Fruit fly (Drosophila melanogaster) whole organism, embryonic: ENCODE results near the gene Ssl2.

ENCODE experiments used
- ATbp ChIP-seq: fragments of 200-800 bp; sonication (Bioruptor generic); optimal IDR thresholded peaks from 2 replicates; lab custom pipeline; 2017; ENCODE audit warnings: missing biosample characterization, mild to moderate bottlenecking, missing genetic modification characterization, missing genetic modification reagents
- Awh ChIP-seq: fragments of 200-800 bp; sonication (Bioruptor generic); IDR thresholded peaks from 2 replicates; pipeline ENCODE4, ENCODE4 v1.3.6; 2022; ENCODE audit warnings: missing biosample characterization, missing genetic modification characterization
- BtbVII ChIP-seq: fragments of 200-800 bp; sonication (Bioruptor generic); optimal IDR thresholded peaks from 3 replicates; lab custom pipeline; 2017; ENCODE audit warnings: missing biosample characterization, mild to moderate bottlenecking, missing genetic modification characterization
- CG10209 ChIP-seq: fragments of 200-800 bp; sonication (Bioruptor generic); optimal IDR thresholded peaks from 3 replicates; lab custom pipeline; 2017; ENCODE audit warnings: missing biosample characterization, mild to moderate bottlenecking, missing genetic modification characterization, missing genetic modification reagents
- CG11093 ChIP-seq: fragments of 200-800 bp; sonication (Bioruptor generic); IDR thresholded peaks from 3 replicates; pipeline ENCODE4 v1.3.6; 2022; ENCODE audit warnings: missing biosample characterization, missing genetic modification characterization
- CG12391 ChIP-seq: fragments of 200-800 bp; sonication (Bioruptor generic); optimal IDR thresholded peaks from 3 replicates; lab custom pipeline; 2018; ENCODE audit warnings: missing biosample characterization, mild to moderate bottlenecking, missing genetic modification characterization, moderate library complexity
- CG12659 ChIP-seq: fragments of 200-800 bp; sonication (Bioruptor generic); optimal IDR thresholded peaks from 3 replicates; lab custom pipeline; 2017; ENCODE audit warnings: mild to moderate bottlenecking, missing biosample characterization, missing genetic modification reagents, missing genetic modification characterization
- CG13296 ChIP-seq: fragments of 200-800 bp; sonication (Bioruptor generic); optimal IDR thresholded peaks from 3 replicates; lab custom pipeline; 2018; ENCODE audit warnings: missing biosample characterization, mild to moderate bottlenecking, missing genetic modification characterization
- CG13894 ChIP-seq: fragments of 200-800 bp; sonication (Bioruptor generic); optimal IDR thresholded peaks from 3 replicates; lab custom pipeline; 2018; ENCODE audit warnings: missing biosample characterization, mild to moderate bottlenecking, missing genetic modification characterization, moderate library complexity
- CG14860 ChIP-seq: fragments of 200-800 bp; sonication (Bioruptor generic); IDR thresholded peaks from 3 replicates; pipeline ENCODE4 v1.3.6; 2022; ENCODE audit warnings: missing biosample characterization, missing genetic modification characterization; ENCODE audit not compliant: partially characterized antibody
- CG17802 ChIP-seq: fragments of 200-800 bp; sonication (Bioruptor generic); optimal IDR thresholded peaks from 2 replicates; lab custom pipeline; 2018; ENCODE audit warnings: missing biosample characterization, mild to moderate bottlenecking, missing genetic modification characterization, moderate library complexity
- CG18011 ChIP-seq: fragments of 200-800 bp; sonication (Bioruptor generic); optimal IDR thresholded peaks from 2 replicates; lab custom pipeline; 2017; ENCODE audit warnings: missing biosample characterization, missing genetic modification characterization, mild to moderate bottlenecking, moderate library complexity, missing genotype
- CG34224 ChIP-seq: fragments of 200-800 bp; sonication (Bioruptor generic); IDR thresholded peaks from 3 replicates; pipeline ENCODE4 v1.3.6; 2022; ENCODE audit warnings: missing biosample characterization, missing genetic modification characterization; ENCODE audit not compliant: partially characterized antibody
- CG34422 ChIP-seq: fragments of 200-800 bp; sonication (Bioruptor generic); IDR thresholded peaks from 3 replicates; pipeline ENCODE4 v1.3.6; 2022; ENCODE audit warnings: missing biosample characterization, missing genetic modification characterization
- CG3995 ChIP-seq: fragments of 200-800 bp; sonication (Bioruptor generic); optimal IDR thresholded peaks from 3 replicates; lab custom pipeline; 2016; ENCODE audit warnings: missing biosample characterization, missing genetic modification characterization
- CG6175 ChIP-seq: fragments of 200-800 bp; sonication (Bioruptor generic); IDR thresholded peaks from 3 replicates; pipeline ENCODE4 v1.3.6; 2022; ENCODE audit warnings: missing biosample characterization, missing genetic modification characterization
- CG7786 ChIP-seq: fragments of 200-800 bp; sonication (Bioruptor generic); optimal IDR thresholded peaks from 2 replicates; lab custom pipeline; 2016; ENCODE audit warnings: missing biosample characterization, missing genetic modification characterization
- CG7963 ChIP-seq: fragments of 200-800 bp; sonication (Bioruptor generic); IDR thresholded peaks from 3 replicates; pipeline ENCODE4 v1.3.6; 2022; ENCODE audit warnings: missing biosample characterization, missing genetic modification characterization; ENCODE audit not compliant: partially characterized antibody
- CG8924 ChIP-seq: fragments of 200-800 bp; optimal IDR thresholded peaks from 3 replicates; lab custom pipeline; 2019; ENCODE audit warnings: missing biosample characterization, mild to moderate bottlenecking, missing genetic modification characterization, moderate library complexity
- CrebB ChIP-seq: fragments of 200-800 bp; sonication (Bioruptor generic); optimal IDR thresholded peaks from 3 replicates; lab custom pipeline; 2018; ENCODE audit warnings: missing biosample characterization, mild to moderate bottlenecking, missing genetic modification characterization
- Dll ChIP-seq: fragments of 200-800 bp; sonication (Bioruptor generic); IDR thresholded peaks from 4 replicates; pipeline ENCODE4 v1.3.6; 2022; ENCODE audit warnings: missing biosample characterization, missing genetic modification characterization; ENCODE audit not compliant: partially characterized antibody
- Doc3 ChIP-seq: fragments of 200-800 bp; sonication (Bioruptor generic); IDR thresholded peaks from 3 replicates; pipeline ENCODE4 v1.3.6; 2022; ENCODE audit warnings: missing biosample characterization, missing genetic modification characterization; ENCODE audit not compliant: partially characterized antibody
- E2f2 ChIP-seq: fragments of 200-800 bp; sonication (Bioruptor generic); IDR thresholded peaks from 2 replicates; pipeline ENCODE4 v1.3.6; 2022; ENCODE audit warnings: missing biosample characterization, missing genetic modification characterization
- Fer3 ChIP-seq: fragments of 200-800 bp; sonication (Bioruptor generic); optimal IDR thresholded peaks from 2 replicates; lab custom pipeline; 2018; ENCODE audit warnings: missing biosample characterization, mild to moderate bottlenecking, missing genetic modification characterization, moderate library complexity
- Hsf ChIP-seq: fragments of 200-800 bp; sonication (Bioruptor generic); optimal IDR thresholded peaks from 3 replicates; lab custom pipeline; 2016; ENCODE audit warnings: missing biosample characterization, missing genetic modification characterization
- Lhr ChIP-seq: fragments of 200-800 bp; sonication (Bioruptor generic); optimal IDR thresholded peaks from 3 replicates; lab custom pipeline; 2017; ENCODE audit warnings: mild to moderate bottlenecking, missing biosample characterization, missing genetic modification reagents, missing genetic modification characterization
- NC2β ChIP-seq: fragments of 200-800 bp; sonication (Bioruptor generic); optimal IDR thresholded peaks from 2 replicates; lab custom pipeline; 2016; ENCODE audit warnings: missing biosample characterization, missing genetic modification characterization
- Side ChIP-seq: fragments of 200-800 bp; sonication (Bioruptor generic); optimal IDR thresholded peaks from 2 replicates; lab custom pipeline; 2016; ENCODE audit warnings: missing biosample characterization, missing genetic modification characterization
- Six4 ChIP-seq: fragments of 200-800 bp; sonication (Bioruptor generic); optimal IDR thresholded peaks from 2 replicates; lab custom pipeline; 2016; ENCODE audit warnings: missing biosample characterization, missing genetic modification characterization
- ara ChIP-seq: fragments of 200-800 bp; sonication (Bioruptor generic); IDR thresholded peaks from 2 replicates; pipeline ENCODE4 v1.3.6; 2022; ENCODE audit warnings: missing biosample characterization, missing genetic modification characterization
- crp ChIP-seq, 2 experiments: fragments of 200-800 bp; sonication (Bioruptor generic); optimal IDR thresholded peaks; 2 replicates in 1 of 2; 3 replicates in 1 of 2; lab custom pipeline; 2017; ENCODE audit warnings: missing biosample characterization in 2 of 2, missing genetic modification characterization in 2 of 2, mild to moderate bottlenecking in 1 of 2, moderate library complexity in 1 of 2
- danr ChIP-seq: fragments of 200-800 bp; sonication (Bioruptor generic); IDR thresholded peaks from 2 replicates; pipeline ENCODE4 v1.3.6; 2022; ENCODE audit warnings: missing biosample characterization, missing genetic modification characterization
- gro ChIP-seq: fragments of 200-800 bp; sonication (Bioruptor generic); optimal IDR thresholded peaks from 2 replicates; lab custom pipeline; 2016; ENCODE audit warnings: missing biosample characterization, missing genetic modification characterization
- ind ChIP-seq: fragments of 200-800 bp; sonication (Bioruptor generic); optimal IDR thresholded peaks from 3 replicates; lab custom pipeline; 2016; ENCODE audit warnings: missing biosample characterization, missing genetic modification characterization
- mirr ChIP-seq: fragments of 200-800 bp; sonication (Bioruptor generic); optimal IDR thresholded peaks from 3 replicates; lab custom pipeline; 2018; ENCODE audit warnings: missing biosample characterization, mild to moderate bottlenecking, missing genetic modification characterization
- nmo ChIP-seq: fragments of 200-800 bp; sonication (Bioruptor generic); optimal IDR thresholded peaks from 2 replicates; lab custom pipeline; 2018; ENCODE audit warnings: missing biosample characterization, mild to moderate bottlenecking, missing genetic modification characterization, moderate library complexity
- pb ChIP-seq: fragments of 200-800 bp; sonication (Bioruptor generic); optimal IDR thresholded peaks from 3 replicates; lab custom pipeline; 2016; ENCODE audit warnings: missing biosample characterization, missing genetic modification characterization
- pfk ChIP-seq: fragments of 200-800 bp; sonication (Bioruptor generic); optimal IDR thresholded peaks from 2 replicates; lab custom pipeline; 2018; ENCODE audit warnings: missing biosample characterization, mild to moderate bottlenecking, missing genetic modification characterization, moderate library complexity
- pita ChIP-seq: fragments of 200-800 bp; sonication (Bioruptor generic); optimal IDR thresholded peaks from 2 replicates; lab custom pipeline; 2017; ENCODE audit warnings: missing biosample characterization, mild to moderate bottlenecking, missing genetic modification characterization
- pros ChIP-seq: fragments of 200-800 bp; sonication (Bioruptor generic); optimal IDR thresholded peaks from 3 replicates; lab custom pipeline; 2019; ENCODE audit warnings: missing biosample characterization, mild to moderate bottlenecking, missing genetic modification characterization, moderate library complexity
- sisA ChIP-seq: fragments of 200-800 bp; sonication (Bioruptor generic); IDR thresholded peaks from 2 replicates; pipeline ENCODE4 v1.3.6; 2022; ENCODE audit warnings: missing biosample characterization, missing genetic modification characterization
- slou ChIP-seq: fragments of 200-800 bp; sonication (Bioruptor generic); optimal IDR thresholded peaks from 3 replicates; lab custom pipeline; 2016; ENCODE audit warnings: missing biosample characterization, missing genetic modification characterization
- sqz ChIP-seq: fragments of 200-800 bp; sonication (Bioruptor generic); optimal IDR thresholded peaks from 3 replicates; lab custom pipeline; 2018; ENCODE audit warnings: missing biosample characterization, mild to moderate bottlenecking, missing genetic modification characterization
- tap ChIP-seq: fragments of 200-800 bp; optimal IDR thresholded peaks from 3 replicates; lab custom pipeline; 2019; ENCODE audit warnings: missing biosample characterization, mild to moderate bottlenecking, missing genetic modification characterization, moderate library complexity
- tna ChIP-seq: fragments of 200-800 bp; sonication (Bioruptor generic); IDR thresholded peaks from 2 replicates; pipeline ENCODE4 v1.3.6; 2022; ENCODE audit warnings: missing biosample characterization, missing genetic modification characterization; ENCODE audit not compliant: partially characterized antibody
- z ChIP-seq: fragments of 200-800 bp; sonication (Bioruptor generic); IDR thresholded peaks from 3 replicates; pipeline ENCODE4 v1.3.6; 2022; ENCODE audit warnings: missing biosample characterization, missing genetic modification characterization

Gene Ssl2

DNA sequence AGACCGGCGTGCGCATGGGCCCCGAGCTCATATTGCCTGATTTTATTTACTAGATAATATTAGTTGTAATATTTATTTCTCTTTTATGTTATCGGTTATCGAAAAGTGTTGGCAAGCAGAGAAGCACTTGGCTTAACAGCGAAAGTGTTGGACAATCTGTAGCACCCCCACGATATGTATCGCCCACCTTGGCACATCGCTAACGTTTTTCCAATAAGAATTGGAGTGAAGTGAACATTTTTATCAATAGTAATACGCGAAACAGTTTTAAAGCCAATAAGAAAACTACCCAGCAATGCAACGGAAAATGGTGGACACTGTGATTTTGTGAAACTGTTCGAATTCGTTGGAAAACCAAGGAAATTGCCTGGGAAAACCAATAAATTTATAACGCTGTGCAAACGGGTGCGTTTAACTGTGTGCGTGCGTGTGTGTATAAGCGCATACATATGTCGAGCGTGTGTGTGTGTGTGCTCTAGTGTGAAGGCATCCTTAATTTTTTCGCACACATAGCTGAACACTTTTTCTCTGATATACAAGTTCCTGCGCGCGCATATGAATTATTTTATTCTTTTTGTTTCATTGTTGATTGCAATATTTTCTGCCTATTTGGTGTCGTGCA is 6.6 kb upstream of the Ssl2 start, which contains the start of the genes Slu7 and Pkc98E (continued):
- TF ChIP-seq CG12391 (tag; lab: Kevin White, UChicago) = peak; percentile 33
- TF ChIP-seq sisA (GFP tag; lab: Robert Waterston, UW) = peak; percentile 60
- peak; percentile 71 for TF ChIP-seq Doc3 (GFP tag; lab: Robert Waterston, UW)
- TF ChIP-seq Side = peak; percentile 35
- TF ChIP-seq CG34422 (GFP tag; lab: Robert Waterston, UW) = peak; percentile 77; the same call in 2 of the 3 replicates
- TF ChIP-seq Hsf (GFP tag; lab: Kevin White, UChicago) = peak; percentile 70
- peak; percentile 46 for TF ChIP-seq CG8924 (tag; lab: Kevin White, UChicago)
- 0 out of 2 replicates have a peak, but pooled peaks have one; percentile 25 for TF ChIP-seq E2f2 (GFP tag; lab: Robert Waterston, UW)
- TF ChIP-seq ind (GFP tag; lab: Kevin White, UChicago) = peak; percentile 61
- TF ChIP-seq pfk (GFP tag; lab: Kevin White, UChicago) = no peak
- TF ChIP-seq gro (GFP tag; lab: Kevin White, UChicago) = peak; percentile 88
- TF ChIP-seq Dll (GFP tag; lab: Robert Waterston, UW) = peak; percentile 80
- TF ChIP-seq CG3995 (GFP tag; lab: Kevin White, UChicago) = peak; percentile 47
- TF ChIP-seq pita = no peak
- TF ChIP-seq CG10209 (GFP tag; lab: Kevin White, UChicago) = peak; percentile 38
- peak; percentile 13 for TF ChIP-seq CG17802 (tag; lab: Kevin White, UChicago)
- TF ChIP-seq crp (GFP tag; optimal IDR thresholded peaks at IDR 0.05; lab: Kevin White, UChicago) = peak in 1 of 2 experiments; percentile 36
- no peak for TF ChIP-seq sqz (GFP tag; lab: Kevin White, UChicago)
- TF ChIP-seq CG7963 (GFP tag; lab: Robert Waterston, UW) = peak; percentile 89
- TF ChIP-seq CrebB (tag; lab: Kevin White, UChicago) = peak; percentile 42
- TF ChIP-seq CG18011 (GFP tag; lab: Kevin White, UChicago) = peak; percentile 31
- TF ChIP-seq tna (GFP tag; lab: Robert Waterston, UW) = peak; percentile 82

DNA sequence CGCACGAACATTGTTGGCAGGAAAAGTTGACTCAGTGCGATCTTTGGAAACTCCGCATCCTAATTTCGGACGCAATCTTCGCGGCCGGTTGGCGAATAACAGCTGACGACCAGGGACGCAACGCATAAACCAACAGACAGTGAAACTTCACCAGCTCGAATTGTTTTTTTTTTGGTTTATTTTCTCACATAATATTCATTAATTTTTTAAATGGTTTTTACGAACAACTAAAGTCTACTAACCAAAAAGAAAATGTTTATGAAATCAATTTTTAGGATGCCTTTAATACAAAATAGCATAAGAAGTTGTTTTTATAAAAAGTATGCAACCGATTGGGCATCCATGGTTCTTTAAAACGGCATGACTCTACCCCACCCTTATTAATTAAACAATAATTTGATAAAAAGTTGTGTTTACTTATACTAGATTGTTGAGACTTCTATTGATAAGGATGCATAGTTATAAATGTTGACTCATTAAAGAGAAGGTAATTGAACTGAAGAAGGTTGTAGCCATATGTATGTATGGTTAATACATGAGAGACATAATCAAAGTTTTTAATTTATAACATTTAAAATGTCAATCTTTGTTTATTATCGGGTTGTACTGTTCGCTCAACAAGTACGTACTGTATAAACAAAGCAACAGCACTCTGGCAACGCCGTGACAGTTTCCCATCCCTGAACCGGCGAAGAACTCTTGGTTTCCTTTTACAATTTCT is 1.6 kb upstream of the Ssl2 start, which contains the start of the genes beta4GalNAcTB and Cpsf100:
Gene beta4GalNAcTB (minus strand): TSS at position 100 of the 721 bp plus-strand sequence.
Gene Cpsf100 (plus strand): TSS at position 665 of the 721 bp plus-strand sequence.
- TF ChIP-seq z (GFP tag; lab: Robert Waterston, UW) = no peak
- TF ChIP-seq CG12659 (GFP tag; lab: Kevin White, UChicago) = peak; percentile 84
- peak; percentile 27 for TF ChIP-seq NC2β (GFP tag; lab: Kevin White, UChicago)
- peak; percentile 53 for TF ChIP-seq Fer3 (tag; lab: Kevin White, UChicago)
- TF ChIP-seq BtbVII = peak; percentile 43
- TF ChIP-seq CG6175 (GFP tag; lab: Robert Waterston, UW) = 0 out of 3 replicates have a peak, but pooled peaks have one; percentile 25
- no peak for TF ChIP-seq CG13894
- TF ChIP-seq slou = peak; percentile 60
- no peak for TF ChIP-seq pb (GFP tag; lab: Kevin White, UChicago)
- peak; percentile 46; the same call in 1 of the 2 replicates for TF ChIP-seq ara (GFP tag; lab: Robert Waterston, UW)
- TF ChIP-seq Awh (GFP tag; lab: Robert Waterston, UW) = no peak
- TF ChIP-seq tap (tag; lab: Kevin White, UChicago) = no peak
- no peak for TF ChIP-seq mirr (GFP tag; lab: Kevin White, UChicago)
- no peak for TF ChIP-seq CG13296 (GFP tag; lab: Kevin White, UChicago)
- 0 out of 3 replicates have a peak, but pooled peaks have one; percentile 39 for TF ChIP-seq CG11093 (GFP tag; lab: Robert Waterston, UW)
- TF ChIP-seq CG7786 (GFP tag; lab: Kevin White, UChicago) = peak; percentile 20
- TF ChIP-seq CG34224 (GFP tag; lab: Robert Waterston, UW) = no peak
- no peak for TF ChIP-seq CG14860 (GFP tag; lab: Robert Waterston, UW)
- 0 out of 2 replicates have a peak, but pooled peaks have one; percentile 20 for TF ChIP-seq danr (GFP tag; lab: Robert Waterston, UW)
- no peak for TF ChIP-seq pros (GFP tag; lab: Kevin White, UChicago)
- peak; percentile 49 for TF ChIP-seq Six4 (GFP tag; lab: Kevin White, UChicago)
- peak; percentile 84 for TF ChIP-seq ind (GFP tag; lab: Kevin White, UChicago)
- peak; percentile 11 for TF ChIP-seq Lhr
- TF ChIP-seq ATbp = peak; percentile 36
- peak; percentile 86 for TF ChIP-seq nmo (GFP tag; lab: Kevin White, UChicago)
